Fruit fly (Drosophila melanogaster): Measurements from ENCODE around the gene Oseg5.

DNA sequence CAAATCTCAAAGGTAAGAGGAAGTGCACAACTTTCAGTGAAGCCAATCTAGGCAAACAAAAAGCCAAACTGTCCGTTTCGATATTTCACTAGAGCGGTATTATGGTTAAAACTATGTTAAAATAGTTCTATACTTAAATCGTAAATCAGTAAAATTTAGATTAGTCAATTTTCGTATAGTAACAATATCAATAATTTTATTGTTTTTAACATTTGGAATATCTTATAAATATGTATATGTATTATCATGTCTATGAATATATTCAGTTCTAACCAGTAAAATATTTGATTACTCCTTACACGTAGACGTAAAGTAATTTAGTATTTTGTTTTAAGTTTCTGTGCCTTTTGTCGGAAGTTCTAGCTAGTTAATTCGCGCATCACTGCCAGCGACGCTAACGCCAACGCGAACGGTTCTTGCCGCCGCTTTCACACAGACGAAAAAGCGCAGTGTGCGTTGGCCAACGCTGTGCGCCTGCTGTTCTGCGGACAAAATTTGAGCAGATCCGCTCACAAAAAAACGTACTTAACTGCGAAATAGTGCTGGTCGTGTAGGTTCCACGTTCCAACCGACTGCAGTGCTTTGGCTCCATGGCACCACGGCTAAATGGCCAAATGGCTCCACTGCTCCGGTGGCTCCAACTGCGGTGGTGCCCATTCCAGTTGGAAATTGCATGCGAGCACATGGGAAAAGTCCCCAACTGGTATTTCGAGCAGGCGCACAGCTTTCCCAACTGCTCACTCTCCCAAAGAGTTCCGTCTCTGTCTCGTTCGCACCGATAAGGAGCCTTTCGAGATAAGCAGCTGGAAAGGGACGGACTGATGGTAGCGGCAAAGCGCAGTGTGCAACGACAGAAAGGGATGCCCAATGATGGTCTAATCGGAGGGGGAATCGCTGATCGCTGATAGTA, 12.2 kb downstream of the Oseg5 start:
- TF ChIP-seq CG1620 (GFP tag; optimal IDR thresholded peaks at IDR 0.05) (no peak), CG33017 (tag; optimal IDR thresholded peaks at IDR 0.05) (no peak), kay (GFP tag; ENCODE audit: borderline replicate concordance) (peak; percentile 41), CG7101 (tag; optimal IDR thresholded peaks at IDR 0.05) (no peak), CG11617 (GFP tag; optimal IDR thresholded peaks at IDR 0.05) (no peak), CG5204 (GFP tag; optimal IDR thresholded peaks at IDR 0.05) (no peak), cic (GFP tag; optimal IDR thresholded peaks at IDR 0.05) (peak; percentile 86)
